Worm (Caenorhabditis elegans): ENCODE measurements around the gene ceh-48.

DNA sequence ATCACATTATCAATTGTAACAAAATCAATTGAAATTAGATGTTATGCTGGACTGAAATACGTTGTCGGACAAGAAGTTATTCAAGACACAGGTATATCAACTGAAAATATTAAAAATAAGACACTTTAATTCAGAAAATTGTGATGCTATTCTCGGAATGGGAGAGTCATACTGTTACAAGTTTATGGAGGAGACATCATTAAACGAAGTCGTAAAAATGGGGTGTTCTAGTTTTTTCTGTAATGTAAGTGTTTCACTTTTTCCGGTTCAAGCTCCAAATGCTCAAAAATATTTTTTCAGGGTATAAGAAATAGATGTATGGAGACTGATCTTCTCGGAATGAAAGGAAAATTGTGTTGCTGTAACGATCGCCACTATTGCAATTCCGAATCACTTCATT, 7.1 kb upstream of the ceh-48 start, which contains the start of gene C17H12.37:
- TF ChIP-seq tab-1 (GFP tag; IDR thresholded peaks at IDR 0.05) (no peak), ztf-29 (GFP tag; IDR thresholded peaks at IDR 0.05) (no peak), flt-1 (GFP tag; IDR thresholded peaks at IDR 0.05) (no peak), klf-2 (GFP tag; conservative IDR thresholded peaks at IDR 0.05) (no peak), cog-1 (tag; optimal IDR thresholded peaks at IDR 0.05) (no peak)

All from whole organism, midembryonic.